ENCODE assay signal across 1 fruit fly cellular context in genomic region chr3L:13049671-13050070, dm6.
TF ChIP-seq lines count a peak whose summit lies in the region.

No protein-coding gene starts in this region.

TF ChIP-seq in whole organism, embryonic, 481 proteins besides CTCF, POLR2A, EP300 and RAD21 (continued from another document and continues in another):
- TF ChIP-seq CG17186 (GFP tag; optimal IDR thresholded peaks at IDR 0.05; lab: Kevin White, UChicago) (no peak), CG13296 (GFP tag; optimal IDR thresholded peaks at IDR 0.05; lab: Kevin White, UChicago) (no peak), trem (tag; optimal IDR thresholded peaks at IDR 0.05; lab: Kevin White, UChicago) (peak; percentile 3), Atf6 (GFP tag; IDR thresholded peaks at IDR 0.05; lab: Robert Waterston, UW) (no peak), inv (GFP tag; IDR thresholded peaks at IDR 0.05; lab: Robert Waterston, UW; ENCODE audit: partially characterized antibody) (no peak), sd (tag; optimal IDR thresholded peaks at IDR 0.05; lab: Kevin White, UChicago) (no peak), ro (GFP tag; IDR thresholded peaks at IDR 0.05; lab: Robert Waterston, UW) (no peak), Lim3 (GFP tag; IDR thresholded peaks at IDR 0.05; lab: Robert Waterston, UW) (no peak), Max (GFP tag; optimal IDR thresholded peaks at IDR 0.05; lab: Kevin White, UChicago) (no peak), amos (GFP tag; IDR thresholded peaks at IDR 0.05; lab: Robert Waterston, UW; ENCODE audit: partially characterized antibody) (no peak), CG16815 (GFP tag; optimal IDR thresholded peaks at IDR 0.05; lab: Kevin White, UChicago) (no peak), CG14050 (GFP tag; IDR thresholded peaks at IDR 0.05; lab: Robert Waterston, UW) (no peak), nau (GFP tag; optimal IDR thresholded peaks at IDR 0.05; lab: Kevin White, UChicago) (no peak), Xbp1 (GFP tag; optimal IDR thresholded peaks at IDR 0.05; lab: Kevin White, UChicago) (no peak), lov (optimal IDR thresholded peaks at IDR 0.05; lab: Kevin White, UChicago) (no peak), lov (GFP tag; IDR thresholded peaks at IDR 0.05; lab: Robert Waterston, UW) (no peak), CG8388 (GFP tag; optimal IDR thresholded peaks at IDR 0.05; lab: Kevin White, UChicago) (no peak), CG1832 (GFP tag; optimal IDR thresholded peaks at IDR 0.05; lab: Kevin White, UChicago) (no peak), CG6765 (GFP tag; optimal IDR thresholded peaks at IDR 0.05; lab: Kevin White, UChicago) (no peak), sr (GFP tag; IDR thresholded peaks at IDR 0.05; lab: Robert Waterston, UW) (no peak), dpn (GFP tag; optimal IDR thresholded peaks at IDR 0.05; lab: Kevin White, UChicago) (no peak), CG33213 (GFP tag; optimal IDR thresholded peaks at IDR 0.05; lab: Kevin White, UChicago) (no peak), CG32772 (GFP tag; IDR thresholded peaks at IDR 0.05; lab: Robert Waterston, UW) (peak; percentile 21; the same call in 1 of the 2 replicates), phol (tag; optimal IDR thresholded peaks at IDR 0.05; lab: Kevin White, UChicago) (peak; percentile 15), mirr (GFP tag; optimal IDR thresholded peaks at IDR 0.05; lab: Kevin White, UChicago) (no peak), ase (GFP tag; IDR thresholded peaks at IDR 0.05; lab: Robert Waterston, UW) (no peak), lola (GFP tag; optimal IDR thresholded peaks at IDR 0.05; lab: Kevin White, UChicago) (peak in 1 of 3 experiments; percentile 54), crc (GFP tag; optimal IDR thresholded peaks at IDR 0.05; lab: Kevin White, UChicago) (no peak), CG15011 (GFP tag; optimal IDR thresholded peaks at IDR 0.05; lab: Kevin White, UChicago) (no peak), psq (GFP tag; optimal IDR thresholded peaks at IDR 0.05; lab: Kevin White, UChicago) (no peak), CG6813 (GFP tag; optimal IDR thresholded peaks at IDR 0.05; lab: Kevin White, UChicago) (no peak), CG15269 (tag; optimal IDR thresholded peaks at IDR 0.05; lab: Kevin White, UChicago) (no peak), gem (tag; optimal IDR thresholded peaks at IDR 0.05; lab: Kevin White, UChicago) (peak; percentile 36), corto (GFP tag; optimal IDR thresholded peaks at IDR 0.05; lab: Kevin White, UChicago) (peak; percentile 11), CG10654 (GFP tag; optimal IDR thresholded peaks at IDR 0.05; lab: Kevin White, UChicago) (no peak), Ets97D (GFP tag; optimal IDR thresholded peaks at IDR 0.05; lab: Kevin White, UChicago) (no peak), Aef1 (GFP tag; IDR thresholded peaks at IDR 0.05; lab: Robert Waterston, UW) (no peak), CG3163 (GFP tag; optimal IDR thresholded peaks at IDR 0.05; lab: Kevin White, UChicago) (no peak), Kr (GFP tag; optimal IDR thresholded peaks at IDR 0.05; lab: Kevin White, UChicago) (no peak), z (GFP tag; IDR thresholded peaks at IDR 0.05; lab: Robert Waterston, UW) (no peak), gce (GFP tag; IDR thresholded peaks at IDR 0.05; lab: Robert Waterston, UW) (no peak), sug (tag; optimal IDR thresholded peaks at IDR 0.05; lab: Kevin White, UChicago) (no peak), Hmx (GFP tag; optimal IDR thresholded peaks at IDR 0.05; lab: Kevin White, UChicago) (no peak), Dfd (GFP tag; optimal IDR thresholded peaks at IDR 0.05; lab: Kevin White, UChicago) (no peak), HmgD (GFP tag; optimal IDR thresholded peaks at IDR 0.05; lab: Kevin White, UChicago) (no peak), gcm (GFP tag; optimal IDR thresholded peaks at IDR 0.05; lab: Kevin White, UChicago) (no peak), Hr51 (GFP tag; optimal IDR thresholded peaks at IDR 0.05; lab: Kevin White, UChicago) (no peak), kah (GFP tag; optimal IDR thresholded peaks at IDR 0.05; lab: Kevin White, UChicago) (no peak), grn (GFP tag; optimal IDR thresholded peaks at IDR 0.05; lab: Kevin White, UChicago) (no peak), Hsf (GFP tag; optimal IDR thresholded peaks at IDR 0.05; lab: Kevin White, UChicago) (no peak), Dref (GFP tag; IDR thresholded peaks at IDR 0.05; lab: Robert Waterston, UW) (no peak), wek (GFP tag; optimal IDR thresholded peaks at IDR 0.05; lab: Kevin White, UChicago) (no peak), abd-A (tag; optimal IDR thresholded peaks at IDR 0.05; lab: Kevin White, UChicago) (no peak), CG2199 (GFP tag; IDR thresholded peaks at IDR 0.05; lab: Robert Waterston, UW) (no peak), kni (GFP tag; optimal IDR thresholded peaks at IDR 0.05; lab: Kevin White, UChicago) (peak; percentile 43), H15 (GFP tag; IDR thresholded peaks at IDR 0.05; lab: Robert Waterston, UW) (no peak), CG9797 (GFP tag; optimal IDR thresholded peaks at IDR 0.05; lab: Kevin White, UChicago) (no peak), CG8290 (GFP tag; optimal IDR thresholded peaks at IDR 0.05; lab: Kevin White, UChicago) (no peak), CG8290 (tag; optimal IDR thresholded peaks at IDR 0.05; lab: Kevin White, UChicago) (no peak), peb (GFP tag; IDR thresholded peaks at IDR 0.05; lab: Robert Waterston, UW) (no peak), CG8924 (tag; optimal IDR thresholded peaks at IDR 0.05; lab: Kevin White, UChicago) (peak; percentile 25), Gsc (GFP tag; IDR thresholded peaks at IDR 0.05; lab: Robert Waterston, UW) (no peak), CG18764 (GFP tag; optimal IDR thresholded peaks at IDR 0.05; lab: Kevin White, UChicago) (no peak), CG7987 (GFP tag; optimal IDR thresholded peaks at IDR 0.05; lab: Kevin White, UChicago) (no peak), lilli (GFP tag; optimal IDR thresholded peaks at IDR 0.05; lab: Kevin White, UChicago) (no peak), CG13287 (GFP tag; IDR thresholded peaks at IDR 0.05; lab: Robert Waterston, UW; ENCODE audit: partially characterized antibody) (no peak), E2f1 (GFP tag; IDR thresholded peaks at IDR 0.05; lab: Robert Waterston, UW) (no peak), vnd (GFP tag; IDR thresholded peaks at IDR 0.05; lab: Robert Waterston, UW; ENCODE audit: partially characterized antibody) (no peak), dan (GFP tag; IDR thresholded peaks at IDR 0.05; lab: Robert Waterston, UW) (no peak), Atf3 (GFP tag; optimal IDR thresholded peaks at IDR 0.05; lab: Kevin White, UChicago) (no peak), oc (tag; optimal IDR thresholded peaks at IDR 0.05; lab: Kevin White, UChicago) (no peak), ham (GFP tag; IDR thresholded peaks at IDR 0.05; lab: Robert Waterston, UW) (no peak), Lpt (GFP tag; optimal IDR thresholded peaks at IDR 0.05; lab: Kevin White, UChicago) (no peak), Camta (GFP tag; optimal IDR thresholded peaks at IDR 0.05; lab: Kevin White, UChicago) (no peak), dmrt11E (tag; optimal IDR thresholded peaks at IDR 0.05; lab: Kevin White, UChicago) (peak; percentile 67), CG6272 (GFP tag; IDR thresholded peaks at IDR 0.05; lab: Robert Waterston, UW) (no peak), lbe (GFP tag; optimal IDR thresholded peaks at IDR 0.05; lab: Kevin White, UChicago) (no peak), Nf-YA (GFP tag; IDR thresholded peaks at IDR 0.05; lab: Robert Waterston, UW) (no peak), bsh (GFP tag; optimal IDR thresholded peaks at IDR 0.05; lab: Kevin White, UChicago) (no peak), Dbx (GFP tag; IDR thresholded peaks at IDR 0.05; lab: Robert Waterston, UW) (no peak), her (GFP tag; optimal IDR thresholded peaks at IDR 0.05; lab: Kevin White, UChicago) (no peak), CG30403 (GFP tag; optimal IDR thresholded peaks at IDR 0.05; lab: Kevin White, UChicago) (no peak), CG7928 (GFP tag; optimal IDR thresholded peaks at IDR 0.05; lab: Kevin White, UChicago) (no peak), fd102C (GFP tag; optimal IDR thresholded peaks at IDR 0.05; lab: Kevin White, UChicago) (peak; percentile 61), Poxn (GFP tag; IDR thresholded peaks at IDR 0.05; lab: Robert Waterston, UW) (no peak), Elba2 (GFP tag; optimal IDR thresholded peaks at IDR 0.05; lab: Kevin White, UChicago) (peak; percentile 30), dysf (GFP tag; IDR thresholded peaks at IDR 0.05; lab: Robert Waterston, UW) (no peak), Scr (GFP tag; IDR thresholded peaks at IDR 0.05; lab: Robert Waterston, UW; ENCODE audit: partially characterized antibody) (no peak), hb (GFP tag; IDR thresholded peaks at IDR 0.05; lab: Robert Waterston, UW; ENCODE audit: partially characterized antibody) (no peak), Six4 (GFP tag; optimal IDR thresholded peaks at IDR 0.05; lab: Kevin White, UChicago) (no peak), hbn (GFP tag; IDR thresholded peaks at IDR 0.05; lab: Robert Waterston, UW; ENCODE audit: partially characterized antibody) (no peak), CG15479 (GFP tag; optimal IDR thresholded peaks at IDR 0.05; lab: Kevin White, UChicago) (peak; percentile 89), scrt (GFP tag; optimal IDR thresholded peaks at IDR 0.05; lab: Kevin White, UChicago) (no peak), emc (GFP tag; optimal IDR thresholded peaks at IDR 0.05; lab: Kevin White, UChicago) (no peak), CG9817 (tag; optimal IDR thresholded peaks at IDR 0.05; lab: Kevin White, UChicago) (no peak), Fer3 (tag; optimal IDR thresholded peaks at IDR 0.05; lab: Kevin White, UChicago) (no peak), Spps (tag; optimal IDR thresholded peaks at IDR 0.05; lab: Kevin White, UChicago) (no peak), tna (GFP tag; IDR thresholded peaks at IDR 0.05; lab: Robert Waterston, UW; ENCODE audit: partially characterized antibody) (no peak), Meics (GFP tag; optimal IDR thresholded peaks at IDR 0.05; lab: Kevin White, UChicago) (no peak), CG4854 (GFP tag; optimal IDR thresholded peaks at IDR 0.05; lab: Kevin White, UChicago) (no peak), Bdp1 (GFP tag; optimal IDR thresholded peaks at IDR 0.05; lab: Kevin White, UChicago) (no peak), Tbp (GFP tag; optimal IDR thresholded peaks at IDR 0.05; lab: Kevin White, UChicago) (no peak), CG42726 (GFP tag; IDR thresholded peaks at IDR 0.05; lab: Robert Waterston, UW; ENCODE audit: partially characterized antibody) (no peak), CG4617 (GFP tag; optimal IDR thresholded peaks at IDR 0.05; lab: Kevin White, UChicago; ENCODE audit: borderline replicate concordance) (no peak), CG13123 (GFP tag; optimal IDR thresholded peaks at IDR 0.05; lab: Kevin White, UChicago) (no peak), CG10366 (GFP tag; IDR thresholded peaks at IDR 0.05; lab: Robert Waterston, UW) (no peak), ATbp (GFP tag; optimal IDR thresholded peaks at IDR 0.05; lab: Kevin White, UChicago) (no peak), Taf1 (GFP tag; IDR thresholded peaks at IDR 0.05; lab: Robert Waterston, UW) (no peak), CG8765 (GFP tag; IDR thresholded peaks at IDR 0.05; lab: Robert Waterston, UW) (no peak), CG3995 (GFP tag; optimal IDR thresholded peaks at IDR 0.05; lab: Kevin White, UChicago) (no peak), CG16779 (GFP tag; IDR thresholded peaks at IDR 0.05; lab: Robert Waterston, UW) (no peak), repo (GFP tag; optimal IDR thresholded peaks at IDR 0.05; lab: Kevin White, UChicago) (no peak), CG9932 (GFP tag; IDR thresholded peaks at IDR 0.05; lab: Robert Waterston, UW) (no peak), Awh (GFP tag; IDR thresholded peaks at IDR 0.05; lab: Robert Waterston, UW) (0 out of 2 replicates have a peak, but pooled peaks have one; percentile 9), lab (GFP tag; optimal IDR thresholded peaks at IDR 0.05; lab: Kevin White, UChicago) (no peak), tin (GFP tag; optimal IDR thresholded peaks at IDR 0.05; lab: Kevin White, UChicago) (no peak), CG17612 (GFP tag; IDR thresholded peaks at IDR 0.05; lab: Robert Waterston, UW) (no peak), zf30C (GFP tag; optimal IDR thresholded peaks at IDR 0.05; lab: Kevin White, UChicago) (peak; percentile 84), Ssrp (tag; optimal IDR thresholded peaks at IDR 0.05; lab: Kevin White, UChicago) (no peak), slou (GFP tag; optimal IDR thresholded peaks at IDR 0.05; lab: Kevin White, UChicago) (no peak), Eip74EF (GFP tag; optimal IDR thresholded peaks at IDR 0.05; lab: Kevin White, UChicago) (no peak), CG15696 (tag; optimal IDR thresholded peaks at IDR 0.05; lab: Kevin White, UChicago) (peak; percentile 84), caup (GFP tag; optimal IDR thresholded peaks at IDR 0.05; lab: Kevin White, UChicago; ENCODE audit: severe bottlenecking) (no peak), MTF-1 (GFP tag; optimal IDR thresholded peaks at IDR 0.05; lab: Kevin White, UChicago; ENCODE audit: borderline replicate concordance) (no peak), pros (GFP tag; optimal IDR thresholded peaks at IDR 0.05; lab: Kevin White, UChicago) (no peak), Myb (GFP tag; optimal IDR thresholded peaks at IDR 0.05; lab: Kevin White, UChicago) (no peak), shn (GFP tag; optimal IDR thresholded peaks at IDR 0.05; lab: Kevin White, UChicago) (no peak), CG7556 (GFP tag; optimal IDR thresholded peaks at IDR 0.05; lab: Kevin White, UChicago) (peak; percentile 20), CG7372 (GFP tag; IDR thresholded peaks at IDR 0.05; lab: Robert Waterston, UW) (no peak), Lhr (GFP tag; optimal IDR thresholded peaks at IDR 0.05; lab: Kevin White, UChicago) (no peak), jigr1 (GFP tag; IDR thresholded peaks at IDR 0.05; lab: Robert Waterston, UW) (no peak), CG1602 (GFP tag; optimal IDR thresholded peaks at IDR 0.05; lab: Kevin White, UChicago) (no peak), cad (GFP tag; optimal IDR thresholded peaks at IDR 0.05; lab: Kevin White, UChicago) (no peak), Adf1 (GFP tag; IDR thresholded peaks at IDR 0.05; lab: Robert Waterston, UW) (no peak), CG4424 (GFP tag; optimal IDR thresholded peaks at IDR 0.05; lab: Kevin White, UChicago) (no peak), CG12391 (tag; optimal IDR thresholded peaks at IDR 0.05; lab: Kevin White, UChicago) (peak; percentile 14), Asciz (GFP tag; optimal IDR thresholded peaks at IDR 0.05; lab: Kevin White, UChicago) (no peak), CG18599 (GFP tag; optimal IDR thresholded peaks at IDR 0.05; lab: Kevin White, UChicago) (no peak), gsb-n (tag; optimal IDR thresholded peaks at IDR 0.05; lab: Kevin White, UChicago) (no peak), Sox100B (GFP tag; optimal IDR thresholded peaks at IDR 0.05; lab: Kevin White, UChicago) (no peak)
